Worm (Caenorhabditis elegans) whole organism, late embryonic: ENCODE measurements around the gene aak-2.

Experiments used
- T23F11.4 ChIP-seq: fragments of 200-800 bp; sonication (Bioruptor generic); optimal IDR thresholded peaks from 2 replicates; lab custom pipeline; 2018; ENCODE audit warnings: mild to moderate bottlenecking, missing genetic modification characterization, missing compliant biosample characterization
- Y22D7AL.16 ChIP-seq: sonication (generic microtip); optimal IDR thresholded peaks from 2 replicates; lab custom pipeline; 2016; ENCODE audit warnings: missing genetic modification characterization, missing compliant biosample characterization
- ceh-6 ChIP-seq: fragments of 200-800 bp; sonication (Bioruptor generic); optimal IDR thresholded peaks from 2 replicates; lab custom pipeline; 2018; ENCODE audit warnings: mild to moderate bottlenecking, missing genetic modification characterization, missing compliant biosample characterization
- eyg-1 ChIP-seq: sonication (generic microtip); optimal IDR thresholded peaks from 2 replicates; lab custom pipeline; 2016; ENCODE audit warnings: missing genotype, missing genetic modification characterization, missing compliant biosample characterization
- fax-1 ChIP-seq: sonication (generic microtip); optimal IDR thresholded peaks from 2 replicates; lab custom pipeline; 2016; ENCODE audit warnings: missing genotype, missing genetic modification characterization, missing compliant biosample characterization
- nfya-1 ChIP-seq: sonication (generic microtip); optimal IDR thresholded peaks from 2 replicates; lab custom pipeline; 2017; ENCODE audit warnings: missing genetic modification characterization, mild to moderate bottlenecking, missing compliant biosample characterization, antibody characterized with exemption, moderate library complexity
- pha-4 ChIP-seq: fragments of 150-350 bp; optimal IDR thresholded peaks from 2 replicates; lab custom pipeline; 2018; ENCODE audit warnings: missing biosample characterization, missing genetic modification reagents, missing genetic modification characterization
- sox-4 ChIP-seq: sonication (generic microtip); optimal IDR thresholded peaks from 2 replicates; lab custom pipeline; 2017; ENCODE audit warnings: mild to moderate bottlenecking, missing genetic modification characterization, inconsistent platforms, missing compliant biosample characterization
- ttx-3 ChIP-seq: sonication (generic microtip); optimal IDR thresholded peaks from 2 replicates; lab custom pipeline; 2016; ENCODE audit warnings: missing genetic modification reagents, missing genetic modification characterization, missing compliant biosample characterization

DNA sequence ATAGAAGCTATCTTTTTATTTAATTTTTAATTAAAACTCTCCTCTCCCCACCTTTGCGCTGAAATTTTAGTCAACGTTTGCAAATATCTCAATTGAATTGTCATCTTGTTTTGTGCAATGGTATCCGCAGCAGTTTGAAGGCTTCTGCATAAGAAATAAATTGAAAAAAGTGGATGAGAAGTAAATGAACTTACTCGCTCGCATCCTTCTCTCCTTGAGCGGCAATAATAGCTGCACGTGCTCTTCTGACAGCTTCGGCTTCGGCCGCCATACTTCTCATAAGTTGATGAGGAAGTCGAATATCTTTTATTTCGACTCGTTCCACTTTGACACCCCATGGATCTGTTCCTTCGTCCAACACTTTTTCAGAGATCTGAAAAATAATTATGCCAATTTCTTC, 21.0 kb downstream of the aak-2 start:
- TF ChIP-seq eyg-1 (tag; lab: Kevin White, UChicago) (no peak), pha-4 (no peak), Y22D7AL.16 (tag; lab: Kevin White, UChicago) (no peak), fax-1 (tag; lab: Kevin White, UChicago) (no peak), T23F11.4 (GFP tag; lab: Kevin White, UChicago) (no peak), nfya-1 (tag; lab: Kevin White, UChicago) (no peak), ceh-6 (no peak), ttx-3 (no peak), sox-4 (no peak)
